Worm (Caenorhabditis elegans) whole organism, mixed stage, embryonic: Measurements from ENCODE around the gene pqn-35.

Experiments used
- M03D4.4 ChIP-seq: sonication (generic microtip); optimal IDR thresholded peaks from 2 replicates; lab custom pipeline; 2017; ENCODE audit warnings: mild to moderate bottlenecking, missing genetic modification characterization, missing compliant biosample characterization
- bed-3 ChIP-seq: fragments of 200-800 bp; sonication (Bioruptor generic); optimal IDR thresholded peaks from 3 replicates; lab custom pipeline; 2018; ENCODE audit warnings: mild to moderate bottlenecking, missing genetic modification characterization, moderate library complexity, missing compliant biosample characterization
- blmp-1 ChIP-seq: fragments of 150-350 bp; optimal IDR thresholded peaks from 2 replicates; lab custom pipeline; 2014; ENCODE audit warnings: missing biosample characterization, missing genetic modification characterization
- ceh-39 ChIP-seq: fragments of 150-350 bp; optimal IDR thresholded peaks from 2 replicates; lab custom pipeline; 2014; ENCODE audit warnings: missing biosample characterization, missing genetic modification characterization
- ceh-43 ChIP-seq: fragments of 200-800 bp; sonication (Bioruptor generic); optimal IDR thresholded peaks from 2 replicates; lab custom pipeline; 2018; ENCODE audit warnings: mild to moderate bottlenecking, missing genetic modification characterization, moderate library complexity, missing compliant biosample characterization
- ceh-83 ChIP-seq: fragments of 200-800 bp; sonication (Bioruptor generic); optimal IDR thresholded peaks from 2 replicates; lab custom pipeline; 2018; ENCODE audit warnings: mild to moderate bottlenecking, missing genetic modification characterization, missing compliant biosample characterization
- ces-1 ChIP-seq: fragments of 150-350 bp; optimal IDR thresholded peaks from 2 replicates; lab custom pipeline; 2014; ENCODE audit warnings: missing biosample characterization, missing genetic modification reagents, missing genetic modification characterization
- cnd-1 ChIP-seq: fragments of 200-800 bp; sonication (Bioruptor generic); optimal IDR thresholded peaks from 2 replicates; lab custom pipeline; 2018; ENCODE audit warnings: mild to moderate bottlenecking, missing genetic modification characterization, missing compliant biosample characterization
- drap-1 ChIP-seq: fragments of 200-800 bp; sonication (Bioruptor generic); optimal IDR thresholded peaks from 3 replicates; lab custom pipeline; 2018; ENCODE audit warnings: mild to moderate bottlenecking, missing genetic modification characterization, missing compliant biosample characterization
- elt-1 ChIP-seq: sonication (generic microtip); optimal IDR thresholded peaks from 2 replicates; lab custom pipeline; 2017; ENCODE audit warnings: missing genetic modification characterization, mild to moderate bottlenecking, missing compliant biosample characterization, antibody characterized with exemption, moderate library complexity, borderline replicate concordance; ENCODE audit not compliant: insufficient read depth
- flh-1 ChIP-seq: fragments of 200-800 bp; sonication (Bioruptor generic); optimal IDR thresholded peaks from 2 replicates; lab custom pipeline; 2018; ENCODE audit warnings: mild to moderate bottlenecking, missing genetic modification characterization, moderate library complexity, missing compliant biosample characterization
- ham-2 ChIP-seq: fragments of 200-800 bp; sonication (Bioruptor generic); optimal IDR thresholded peaks from 2 replicates; lab custom pipeline; 2018; ENCODE audit warnings: mild to moderate bottlenecking, missing genetic modification characterization, missing compliant biosample characterization
- hlh-1 ChIP-seq: fragments of 150-350 bp; optimal IDR thresholded peaks from 2 replicates; lab custom pipeline; 2014; ENCODE audit warnings: missing biosample characterization, missing genetic modification reagents, missing genetic modification characterization
- lin-32 ChIP-seq: fragments of 200-800 bp; sonication (Bioruptor generic); optimal IDR thresholded peaks from 2 replicates; lab custom pipeline; 2018; ENCODE audit warnings: mild to moderate bottlenecking, missing genetic modification characterization, missing compliant biosample characterization
- lsy-2 ChIP-seq: fragments of 150-350 bp; optimal IDR thresholded peaks from 2 replicates; lab custom pipeline; 2014; ENCODE audit warnings: missing biosample characterization, missing genetic modification characterization
- mab-5 ChIP-seq: fragments of 150-350 bp; optimal IDR thresholded peaks from 2 replicates; lab custom pipeline; 2014; ENCODE audit warnings: missing biosample characterization, missing genetic modification characterization
- mep-1 ChIP-seq: fragments of 150-350 bp; optimal IDR thresholded peaks from 2 replicates; lab custom pipeline; 2017; ENCODE audit warnings: missing biosample characterization, missing genetic modification reagents, missing genetic modification characterization, inconsistent platforms
- mls-2 ChIP-seq: sonication (generic microtip); optimal IDR thresholded peaks from 2 replicates; lab custom pipeline; 2016; ENCODE audit warnings: mild to moderate bottlenecking, missing genetic modification characterization, moderate library complexity, missing compliant biosample characterization
- nhr-12 ChIP-seq: fragments of 150-350 bp; optimal IDR thresholded peaks from 2 replicates; lab custom pipeline; 2014; ENCODE audit warnings: missing biosample characterization, missing genetic modification characterization
- nhr-2 ChIP-seq: fragments of 150-350 bp; optimal IDR thresholded peaks from 2 replicates; lab custom pipeline; 2014; ENCODE audit warnings: missing biosample characterization, missing genetic modification characterization
- nhr-237 ChIP-seq: fragments of 150-350 bp; optimal IDR thresholded peaks from 2 replicates; lab custom pipeline; 2014; ENCODE audit warnings: missing biosample characterization, missing genetic modification characterization
- nhr-28 ChIP-seq: fragments of 150-350 bp; optimal IDR thresholded peaks from 2 replicates; lab custom pipeline; 2014; ENCODE audit warnings: missing biosample characterization, missing genetic modification characterization
- nhr-76 ChIP-seq: sonication (generic microtip); optimal IDR thresholded peaks from 2 replicates; lab custom pipeline; 2017; ENCODE audit warnings: missing biosample characterization, missing genetic modification characterization
- pha-4 ChIP-seq: fragments of 150-350 bp; optimal IDR thresholded peaks from 2 replicates; lab custom pipeline; 2018; ENCODE audit warnings: missing biosample characterization, missing genetic modification reagents, missing genetic modification characterization
- sem-2 ChIP-seq: fragments of 200-800 bp; sonication (Bioruptor generic); optimal IDR thresholded peaks from 2 replicates; lab custom pipeline; 2018; ENCODE audit warnings: mild to moderate bottlenecking, missing genetic modification characterization, missing compliant biosample characterization
- snpc-4 ChIP-seq: fragments of 150-350 bp; optimal IDR thresholded peaks from 2 replicates; lab custom pipeline; 2014; ENCODE audit warnings: missing biosample characterization, missing genetic modification characterization
- sptf-1 ChIP-seq: sonication (generic microtip); optimal IDR thresholded peaks from 2 replicates; lab custom pipeline; 2017; ENCODE audit warnings: mild to moderate bottlenecking, missing genetic modification characterization, moderate library complexity, missing compliant biosample characterization
- tbx-8 ChIP-seq: fragments of 200-800 bp; sonication (Bioruptor generic); optimal IDR thresholded peaks from 2 replicates; lab custom pipeline; 2018; ENCODE audit warnings: mild to moderate bottlenecking, missing genetic modification characterization, moderate library complexity, missing compliant biosample characterization
- unc-39 ChIP-seq: fragments of 150-350 bp; optimal IDR thresholded peaks from 2 replicates; lab custom pipeline; 2014; ENCODE audit warnings: missing biosample characterization, missing genetic modification characterization
- unc-62 ChIP-seq: fragments of 150-350 bp; optimal IDR thresholded peaks from 2 replicates; lab custom pipeline; 2014; ENCODE audit warnings: missing biosample characterization, missing genetic modification reagents, missing genetic modification characterization
- zip-8 ChIP-seq: fragments of 150-350 bp; optimal IDR thresholded peaks from 2 replicates; lab custom pipeline; 2014; ENCODE audit warnings: missing biosample characterization, missing genetic modification characterization
- ztf-11 ChIP-seq: fragments of 150-350 bp; optimal IDR thresholded peaks from 2 replicates; lab custom pipeline; 2014; ENCODE audit warnings: missing biosample characterization, missing genetic modification characterization

The pqn-35 gene

ce11 chrII:4597441-4597840 is 15.4 kb upstream of the pqn-35 start:
- TF ChIP-seq nhr-2 = no peak
- TF ChIP-seq ceh-83 = no peak
- no peak for TF ChIP-seq unc-62
- TF ChIP-seq ceh-43 (GFP tag; lab: Kevin White, UChicago) = no peak
- no peak for TF ChIP-seq lin-32 (GFP tag; lab: Kevin White, UChicago)
- no peak for TF ChIP-seq snpc-4 (tag; lab: Kevin White, UChicago)

ce11 chrII:4598815-4599214 is 14.0 kb upstream of the pqn-35 start:
- TF ChIP-seq mls-2 (tag; lab: Kevin White, UChicago) (no peak), unc-62 (no peak), bed-3 (no peak), ces-1 (GFP tag; lab: Kevin White, UChicago) (no peak), nhr-12 (tag; lab: Kevin White, UChicago) (no peak), nhr-76 (tag; lab: Kevin White, UChicago) (no peak), blmp-1 (tag; lab: Kevin White, UChicago) (no peak), ztf-11 (tag; lab: Kevin White, UChicago) (no peak), ceh-39 (no peak), snpc-4 (tag; lab: Kevin White, UChicago) (no peak), elt-1 (tag; lab: Kevin White, UChicago) (no peak), drap-1 (no peak), nhr-28 (no peak), cnd-1 (tag; lab: Kevin White, UChicago) (no peak), ceh-83 (no peak), nhr-237 (no peak), lin-32 (GFP tag; lab: Kevin White, UChicago) (no peak), ham-2 (GFP tag; lab: Kevin White, UChicago) (no peak)
- TF ChIP-seq, all 35 proteins: peak for 0

ce11 chrII:4599838-4600237 is 13.0 kb upstream of the pqn-35 start:
- TF ChIP-seq tbx-8 (GFP tag; lab: Kevin White, UChicago) (no peak), nhr-2 (no peak)

ce11 chrII:4600276-4600675 is 12.5 kb upstream of the pqn-35 start:
- TF ChIP-seq sptf-1 (tag; lab: Kevin White, UChicago) (no peak), hlh-1 (tag; lab: Kevin White, UChicago) (no peak), flh-1 (GFP tag; lab: Kevin White, UChicago) (no peak), snpc-4 (tag; lab: Kevin White, UChicago) (no peak), sem-2 (GFP tag; lab: Kevin White, UChicago) (no peak), drap-1 (no peak), ces-1 (GFP tag; lab: Kevin White, UChicago) (no peak), ceh-39 (no peak), zip-8 (tag; lab: Kevin White, UChicago) (no peak), lsy-2 (tag; lab: Kevin White, UChicago) (no peak), cnd-1 (tag; lab: Kevin White, UChicago) (no peak), unc-39 (no peak), ceh-83 (no peak), tbx-8 (GFP tag; lab: Kevin White, UChicago) (no peak)

DNA sequence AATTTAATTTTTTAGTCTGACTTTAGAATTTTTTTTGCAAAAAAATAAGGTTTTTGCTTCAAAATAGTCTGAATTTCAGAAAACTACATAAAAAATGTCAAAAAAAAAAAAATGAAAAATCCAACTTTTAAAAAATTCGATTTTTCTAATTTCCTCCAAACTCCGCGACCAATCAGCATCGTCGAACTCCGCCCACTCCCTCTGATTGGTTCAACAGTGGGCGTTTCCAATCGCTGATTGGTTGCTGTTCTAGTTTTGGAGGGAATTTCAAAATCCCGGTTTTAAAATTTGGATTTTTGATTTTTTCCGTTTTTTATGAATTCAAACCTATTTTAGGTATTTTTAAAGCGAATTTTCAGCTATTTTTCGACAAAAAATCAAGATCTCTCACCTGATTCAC is 12.0 kb upstream of the pqn-35 start:
- TF ChIP-seq pha-4 (tag; lab: Kevin White, UChicago) (no peak), ces-1 (GFP tag; lab: Kevin White, UChicago) (no peak), mep-1 (no peak), nhr-2 (no peak), ham-2 (GFP tag; lab: Kevin White, UChicago) (no peak), drap-1 (no peak), zip-8 (tag; lab: Kevin White, UChicago) (no peak), snpc-4 (tag; lab: Kevin White, UChicago) (no peak), nhr-12 (tag; lab: Kevin White, UChicago) (no peak), nhr-237 (no peak), unc-39 (no peak), cnd-1 (tag; lab: Kevin White, UChicago) (no peak), sem-2 (GFP tag; lab: Kevin White, UChicago) (no peak), M03D4.4 (no peak), ceh-83 (no peak), mab-5 (no peak)
